Worm (Caenorhabditis elegans) whole organism, young adult: ENCODE data around the gene dpy-17.

ENCODE experiments used
- F39B2.1 ChIP-seq: fragments of 200-800 bp; sonication (Bioruptor generic); IDR thresholded peaks from 2 replicates; pipeline ENCODE4 v1.3.6; 2022; ENCODE audit warnings: missing genetic modification reagents, missing genetic modification characterization, missing compliant biosample characterization
- ama-1 ChIP-seq, 3 experiments: fragments of 150-350 bp in 1 of 3; sonication (generic microtip) in 2 of 3; optimal IDR thresholded peaks; 2 replicates each; lab custom pipeline; 2014 to 2018; ENCODE audit warnings: missing biosample characterization in 2 of 3, missing genetic modification characterization in 2 of 3, missing genetic modification reagents in 2 of 3
- fkh-3 ChIP-seq: sonication (generic microtip); optimal IDR thresholded peaks from 2 replicates; lab custom pipeline; 2016; ENCODE audit warnings: mild to moderate bottlenecking, missing genetic modification characterization, missing compliant biosample characterization
- hlh-12 ChIP-seq: sonication (generic microtip); optimal IDR thresholded peaks from 2 replicates; lab custom pipeline; 2016; ENCODE audit warnings: missing genetic modification characterization, missing compliant biosample characterization
- hlh-26 ChIP-seq: fragments of 200-800 bp; sonication (Bioruptor generic); conservative IDR thresholded peaks from 2 replicates; pipeline ENCODE4 v1.3.6; 2022; ENCODE audit warnings: missing genetic modification reagents, missing genetic modification characterization, missing compliant biosample characterization
- lin-35 ChIP-seq, 3 experiments: fragments of 150-350 bp in 2 of 3; sonication (generic microtip) in 1 of 3; optimal IDR thresholded peaks; 2 replicates each; lab custom pipeline; 2014 to 2018; ENCODE audit warnings: missing biosample characterization in 3 of 3, missing genetic modification characterization in 3 of 3, missing genetic modification reagents in 3 of 3
- lir-1 ChIP-seq: fragments of 200-800 bp; sonication (Bioruptor generic); conservative IDR thresholded peaks from 2 replicates; pipeline ENCODE4 v1.3.6; 2022; ENCODE audit warnings: missing genetic modification reagents, missing genetic modification characterization, missing compliant biosample characterization
- rcor-1 ChIP-seq: fragments of 200-800 bp; sonication (Bioruptor generic); IDR thresholded peaks from 2 replicates; pipeline ENCODE4 v1.3.6; 2022; ENCODE audit warnings: missing genetic modification reagents, missing genetic modification characterization, missing compliant biosample characterization
- ztf-18 ChIP-seq: sonication (generic microtip); optimal IDR thresholded peaks from 2 replicates; lab custom pipeline; 2016; ENCODE audit warnings: missing genotype, mild to moderate bottlenecking, missing genetic modification characterization, missing compliant biosample characterization

ce11 chrIII:5146749-5147148 lies 39.6 kb downstream of the dpy-17 start:
- TF ChIP-seq ztf-18 (tag; lab: Kevin White, UChicago) (no peak), lin-35 (GFP tag; optimal IDR thresholded peaks at IDR 0.05; lab: Kevin White, UChicago) (no peak), hlh-12 (no peak), lir-1 (GFP tag; lab: Robert Waterston, UW) (no peak), rcor-1 (GFP tag; lab: Robert Waterston, UW) (no peak), hlh-26 (GFP tag; lab: Robert Waterston, UW) (no peak), fkh-3 (tag; lab: Kevin White, UChicago) (no peak), ama-1 (optimal IDR thresholded peaks at IDR 0.05; lab: Kevin White, UChicago) (no peak), ama-1 (GFP tag; optimal IDR thresholded peaks at IDR 0.05; lab: Kevin White, UChicago) (no peak), F39B2.1 (GFP tag; lab: Robert Waterston, UW) (no peak)
